Worm (Caenorhabditis elegans): ENCODE results near the gene madd-3.

madd-3 gene

ce11 chrX:14312416-14312815, 16.0 kb upstream of the madd-3 start (continued):
- TF ChIP-seq hlh-17 (GFP tag; optimal IDR thresholded peaks at IDR 0.05; ENCODE audit: borderline replicate concordance) (no peak), nhr-20 (tag; optimal IDR thresholded peaks at IDR 0.05) (peak; percentile 82), lin-35 (GFP tag; optimal IDR thresholded peaks at IDR 0.05) (peak; percentile 64 to 69), ztf-11 (tag; optimal IDR thresholded peaks at IDR 0.05) (peak in 1 of 2 experiments; percentile 13), egl-27 (tag; optimal IDR thresholded peaks at IDR 0.05) (no peak), ceh-82 (tag; optimal IDR thresholded peaks at IDR 0.05) (peak; percentile 33 to 70 (median 70)), nhr-237 (tag; optimal IDR thresholded peaks at IDR 0.05) (peak; percentile 8), unc-62 (GFP tag; optimal IDR thresholded peaks at IDR 0.05) (no peak), xbp-1 (tag; optimal IDR thresholded peaks at IDR 0.05) (peak; percentile 56), pqm-1 (tag; optimal IDR thresholded peaks at IDR 0.05) (no peak), nhr-11 (tag; optimal IDR thresholded peaks at IDR 0.05) (no peak), aha-1 (tag; optimal IDR thresholded peaks at IDR 0.05) (no peak), ets-5 (GFP tag; IDR thresholded peaks at IDR 0.05) (no peak), ceh-8 (GFP tag; optimal IDR thresholded peaks at IDR 0.05) (peak; percentile 44), ces-1 (GFP tag; optimal IDR thresholded peaks at IDR 0.05) (no peak), Y116A8C.19 (tag; optimal IDR thresholded peaks at IDR 0.05; ENCODE audit: borderline replicate concordance) (no peak), isw-1 (GFP tag; IDR thresholded peaks at IDR 0.05) (peak; percentile 43), F16B12.6 (tag; optimal IDR thresholded peaks at IDR 0.05) (peak; percentile 85), egl-13 (tag; optimal IDR thresholded peaks at IDR 0.05) (peak; percentile 48), nhr-71 (tag; optimal IDR thresholded peaks at IDR 0.05) (peak; percentile 87), unc-98 (GFP tag; IDR thresholded peaks at IDR 0.05) (no peak), nhr-19 (GFP tag; conservative IDR thresholded peaks at IDR 0.05) (peak; percentile 71), nhr-28 (tag; optimal IDR thresholded peaks at IDR 0.05) (no peak), lin-15B (tag; optimal IDR thresholded peaks at IDR 0.05) (peak; percentile 16), zip-4 (GFP tag; optimal IDR thresholded peaks at IDR 0.05) (no peak), mep-1 (tag; optimal IDR thresholded peaks at IDR 0.05) (peak; percentile 81), sup-37 (GFP tag; optimal IDR thresholded peaks at IDR 0.05) (no peak), dsc-1 (tag; optimal IDR thresholded peaks at IDR 0.05) (peak; percentile 50), pax-3 (tag; optimal IDR thresholded peaks at IDR 0.05) (no peak), unc-130 (tag; optimal IDR thresholded peaks at IDR 0.05) (peak; percentile 46), elt-3 (tag; optimal IDR thresholded peaks at IDR 0.05) (peak in 3 of 6 experiments; percentile 16 to 44 (median 22)), tbx-2 (tag; optimal IDR thresholded peaks at IDR 0.05) (peak; percentile 80), swsn-7 (tag; optimal IDR thresholded peaks at IDR 0.05) (peak; percentile 75), blmp-1 (tag; optimal IDR thresholded peaks at IDR 0.05) (no peak), nhr-76 (tag; optimal IDR thresholded peaks at IDR 0.05) (no peak), irx-1 (tag; optimal IDR thresholded peaks at IDR 0.05) (peak; percentile 51), aly-2 (tag; optimal IDR thresholded peaks at IDR 0.05) (no peak), fkh-4 (tag; optimal IDR thresholded peaks at IDR 0.05; ENCODE audit: borderline replicate concordance) (no peak), vab-15 (tag; optimal IDR thresholded peaks at IDR 0.05) (peak; percentile 58), nhr-12 (tag; optimal IDR thresholded peaks at IDR 0.05) (no peak), skn-1 (tag; optimal IDR thresholded peaks at IDR 0.05) (peak; percentile 23), nhr-85 (tag) (peak; percentile 92), snpc-4 (tag; optimal IDR thresholded peaks at IDR 0.05) (peak; percentile 11), snu-23 (GFP tag; optimal IDR thresholded peaks at IDR 0.05) (peak; percentile 89), ama-1 (optimal IDR thresholded peaks at IDR 0.05) (no peak), fos-1 (tag; optimal IDR thresholded peaks at IDR 0.05) (peak; percentile 30), mdl-1 (tag; optimal IDR thresholded peaks at IDR 0.05) (peak in 1 of 2 experiments; percentile 50)
